Worm (Caenorhabditis elegans) whole organism, young adult: Measurements from ENCODE around the gene B0304.4.

Experiments used
- F10E7.11 ChIP-seq: sonication (generic microtip); optimal IDR thresholded peaks from 2 replicates; lab custom pipeline; 2017; ENCODE audit warnings: mild to moderate bottlenecking, missing genetic modification characterization, moderate library complexity, missing compliant biosample characterization
- F33H1.4 ChIP-seq: fragments of 200-800 bp; sonication (Bioruptor generic); IDR thresholded peaks from 2 replicates; pipeline ENCODE4 v1.3.6; 2022; ENCODE audit warnings: missing genetic modification reagents, missing genetic modification characterization, missing compliant biosample characterization
- F37B4.10 ChIP-seq: fragments of 200-800 bp; sonication (Bioruptor generic); IDR thresholded peaks from 2 replicates; pipeline ENCODE4 v1.3.6; 2022; ENCODE audit warnings: missing genetic modification characterization, missing compliant biosample characterization
- F39B2.1 ChIP-seq: fragments of 200-800 bp; sonication (Bioruptor generic); IDR thresholded peaks from 2 replicates; pipeline ENCODE4 v1.3.6; 2022; ENCODE audit warnings: missing genetic modification reagents, missing genetic modification characterization, missing compliant biosample characterization
- F49E8.2 ChIP-seq: sonication (generic microtip); optimal IDR thresholded peaks from 3 replicates; lab custom pipeline; 2017; ENCODE audit warnings: missing genetic modification characterization, mild to moderate bottlenecking, missing compliant biosample characterization, antibody characterized with exemption, moderate library complexity; ENCODE audit not compliant: insufficient read depth
- T26A5.8 ChIP-seq: sonication (generic microtip); optimal IDR thresholded peaks from 2 replicates; lab custom pipeline; 2016; ENCODE audit warnings: missing genetic modification characterization, missing compliant biosample characterization
- Y56A3A.18 ChIP-seq: fragments of 200-800 bp; sonication (Bioruptor generic); IDR thresholded peaks from 2 replicates; pipeline ENCODE4 v1.3.6; 2022; ENCODE audit warnings: missing genetic modification reagents, missing genetic modification characterization, missing compliant biosample characterization
- attf-6 ChIP-seq: fragments of 200-800 bp; sonication (Bioruptor generic); IDR thresholded peaks from 2 replicates; pipeline ENCODE4 v1.3.6; 2022; ENCODE audit warnings: missing genetic modification reagents, missing genetic modification characterization, missing compliant biosample characterization
- cebp-2 ChIP-seq: fragments of 200-800 bp; sonication (Bioruptor generic); IDR thresholded peaks from 2 replicates; pipeline ENCODE4 v1.3.6; 2022; ENCODE audit warnings: missing genetic modification characterization, missing compliant biosample characterization
- ceh-40 ChIP-seq: fragments of 200-800 bp; sonication (Bioruptor generic); IDR thresholded peaks from 2 replicates; pipeline ENCODE4 v1.3.6; 2022; ENCODE audit warnings: missing genetic modification characterization, missing compliant biosample characterization
- ceh-58 ChIP-seq: fragments of 200-800 bp; sonication (Bioruptor generic); IDR thresholded peaks from 2 replicates; pipeline ENCODE4 v1.3.6; 2022; ENCODE audit warnings: missing genetic modification characterization, missing compliant biosample characterization
- ceh-79 ChIP-seq: sonication (generic microtip); optimal IDR thresholded peaks from 2 replicates; lab custom pipeline; 2017; ENCODE audit warnings: mild to moderate bottlenecking, missing genetic modification characterization, missing compliant biosample characterization
- ceh-91 ChIP-seq: fragments of 200-800 bp; sonication (Bioruptor generic); IDR thresholded peaks from 2 replicates; pipeline ENCODE4 v1.3.6; 2022; ENCODE audit warnings: missing genetic modification reagents, missing genetic modification characterization, missing compliant biosample characterization
- dox-1 ChIP-seq: fragments of 200-800 bp; sonication (Bioruptor generic); IDR thresholded peaks from 2 replicates; pipeline ENCODE4 v1.3.6; 2022; ENCODE audit warnings: missing genetic modification reagents, missing genetic modification characterization, missing compliant biosample characterization
- dpl-1 ChIP-seq: fragments of 150-350 bp; optimal IDR thresholded peaks from 2 replicates; lab custom pipeline; 2014; ENCODE audit warnings: missing biosample characterization, missing genetic modification reagents, missing genetic modification characterization
- egl-44 ChIP-seq: fragments of 200-800 bp; sonication (Bioruptor generic); IDR thresholded peaks from 2 replicates; pipeline ENCODE4 v1.3.6; 2022; ENCODE audit warnings: missing genetic modification reagents, missing genetic modification characterization, missing compliant biosample characterization
- egrh-3 ChIP-seq: fragments of 200-800 bp; sonication (Bioruptor generic); IDR thresholded peaks from 2 replicates; pipeline ENCODE4 v1.3.6; 2022; ENCODE audit warnings: missing genetic modification reagents, missing genetic modification characterization, missing compliant biosample characterization
- him-1 ChIP-seq: sonication (generic microtip); optimal IDR thresholded peaks from 2 replicates; lab custom pipeline; 2016; ENCODE audit warnings: missing genotype, missing genetic modification reagents, missing genetic modification characterization, missing compliant biosample characterization
- lin-35 ChIP-seq, 3 experiments: fragments of 150-350 bp in 2 of 3; sonication (generic microtip) in 1 of 3; optimal IDR thresholded peaks; 2 replicates each; lab custom pipeline; 2014 to 2018; ENCODE audit warnings: missing biosample characterization in 3 of 3, missing genetic modification characterization in 3 of 3, missing genetic modification reagents in 3 of 3
- lsl-1 ChIP-seq: fragments of 200-800 bp; sonication (Bioruptor generic); optimal IDR thresholded peaks from 2 replicates; lab custom pipeline; 2018; ENCODE audit warnings: mild to moderate bottlenecking, missing genetic modification characterization, moderate library complexity, missing compliant biosample characterization
- madf-6 ChIP-seq: fragments of 200-800 bp; sonication (Bioruptor generic); IDR thresholded peaks from 2 replicates; pipeline ENCODE4 v1.3.6; 2022; ENCODE audit warnings: missing genetic modification reagents, missing genetic modification characterization, missing compliant biosample characterization
- madf-8 ChIP-seq: fragments of 200-800 bp; sonication (Bioruptor generic); conservative IDR thresholded peaks from 2 replicates; pipeline ENCODE4 v1.3.6; 2022; ENCODE audit warnings: missing genetic modification reagents, missing genetic modification characterization, missing compliant biosample characterization
- repo-1 ChIP-seq: sonication (generic microtip); optimal IDR thresholded peaks from 2 replicates; lab custom pipeline; 2017; ENCODE audit warnings: mild to moderate bottlenecking, missing genetic modification characterization, missing compliant biosample characterization
- sdz-38 ChIP-seq: sonication (generic microtip); optimal IDR thresholded peaks from 2 replicates; lab custom pipeline; 2016; ENCODE audit warnings: missing genotype, missing genetic modification characterization, missing compliant biosample characterization
- snpc-1.3 ChIP-seq: sonication (generic microtip); optimal IDR thresholded peaks from 2 replicates; lab custom pipeline; 2017; ENCODE audit warnings: missing genetic modification characterization, mild to moderate bottlenecking, missing compliant biosample characterization, antibody characterized with exemption, moderate library complexity, missing genotype, missing genetic modification reagents; ENCODE audit not compliant: insufficient read depth
- sptf-2 ChIP-seq: fragments of 200-800 bp; sonication (Bioruptor generic); optimal IDR thresholded peaks from 2 replicates; lab custom pipeline; 2018; ENCODE audit warnings: mild to moderate bottlenecking, missing genetic modification characterization, missing compliant biosample characterization
- tbx-9 ChIP-seq: sonication (generic microtip); optimal IDR thresholded peaks from 2 replicates; lab custom pipeline; 2016; ENCODE audit warnings: borderline replicate concordance, missing genetic modification characterization, inconsistent platforms, missing compliant biosample characterization
- xnd-1 ChIP-seq: sonication (generic microtip); optimal IDR thresholded peaks from 2 replicates; lab custom pipeline; 2016; ENCODE audit warnings: missing genotype, missing genetic modification reagents, missing genetic modification characterization, missing compliant biosample characterization
- zfh-2 ChIP-seq: fragments of 200-800 bp; sonication (Bioruptor generic); conservative IDR thresholded peaks from 2 replicates; pipeline ENCODE4 v1.3.6; 2022; ENCODE audit warnings: missing genetic modification reagents, missing genetic modification characterization, missing compliant biosample characterization
- ztf-18 ChIP-seq: sonication (generic microtip); optimal IDR thresholded peaks from 2 replicates; lab custom pipeline; 2016; ENCODE audit warnings: missing genotype, mild to moderate bottlenecking, missing genetic modification characterization, missing compliant biosample characterization
- ztf-25 ChIP-seq: fragments of 200-800 bp; sonication (Bioruptor generic); IDR thresholded peaks from 2 replicates; pipeline ENCODE4 v1.3.6; 2022; ENCODE audit warnings: missing genetic modification reagents, missing genetic modification characterization, missing compliant biosample characterization
- ztf-3 ChIP-seq: fragments of 200-800 bp; sonication (Bioruptor generic); optimal IDR thresholded peaks from 2 replicates; lab custom pipeline; 2018; ENCODE audit warnings: mild to moderate bottlenecking, missing genetic modification characterization, missing compliant biosample characterization

B0304.4 gene

DNA sequence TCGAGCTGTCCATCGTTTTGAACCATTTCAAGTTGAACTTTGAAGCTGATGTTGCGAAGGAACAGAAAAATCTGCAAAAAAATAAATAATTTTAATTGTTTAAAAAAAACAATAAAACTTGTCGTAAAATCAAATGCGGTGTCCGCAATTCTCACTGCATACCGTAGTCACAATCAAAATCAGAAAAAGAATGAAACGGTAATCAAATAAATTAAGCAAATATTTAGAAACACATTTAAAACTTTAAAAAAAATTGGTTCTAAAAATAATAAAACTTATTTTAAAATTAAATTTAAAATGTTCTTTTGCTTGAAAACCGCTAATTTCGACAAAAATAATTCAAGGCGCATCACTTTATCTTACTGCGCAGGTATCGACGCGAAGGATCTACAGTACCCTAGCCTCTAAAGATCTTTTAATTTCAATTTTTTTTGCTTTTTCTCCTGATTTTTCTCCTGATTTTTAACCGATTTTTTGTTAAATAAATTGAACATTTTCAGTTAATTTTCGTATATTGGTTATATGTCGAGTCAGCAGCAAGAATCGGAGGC is at the start of gene B0304.4, which contains the start of gene B0304.2:
TSS of gene B0304.4 (minus strand) at position 101 of the 551 bp plus-strand sequence.
TSS of gene B0304.2 (plus strand) at position 501 of the 551 bp plus-strand sequence.
- TF ChIP-seq F39B2.1 (GFP tag; lab: Robert Waterston, UW), result no peak
- TF ChIP-seq lsl-1 (GFP tag; lab: Kevin White, UChicago), result peak; percentile 86
- TF ChIP-seq, all 124 proteins: peak for 1

DNA sequence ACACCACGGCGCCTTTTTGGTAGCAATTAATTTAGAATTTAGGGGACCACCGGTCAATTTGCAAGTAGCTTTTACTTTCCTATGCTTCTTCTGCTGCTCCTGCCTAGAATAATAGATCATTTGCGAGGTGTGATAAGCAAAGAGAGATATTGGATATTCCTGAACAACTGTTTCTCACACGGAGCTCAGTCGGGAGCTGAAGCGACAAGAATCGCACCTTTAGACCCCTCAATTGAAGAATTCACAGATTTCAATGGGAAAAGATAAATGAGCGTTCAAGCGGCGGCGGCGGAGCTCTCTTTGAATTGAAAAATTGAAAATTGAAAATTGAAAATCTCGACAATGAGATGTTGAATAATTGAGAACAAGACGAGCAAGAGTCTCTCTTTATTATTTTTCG is 49.6 kb upstream of the B0304.4 start:
- no peak for TF ChIP-seq F10E7.11 (tag; lab: Kevin White, UChicago)
- no peak for TF ChIP-seq attf-6
- TF ChIP-seq ztf-18 (tag; lab: Kevin White, UChicago), result no peak
- TF ChIP-seq Y56A3A.18 (GFP tag; lab: Robert Waterston, UW), result no peak
- TF ChIP-seq ceh-40 (GFP tag; lab: Robert Waterston, UW), result no peak

DNA sequence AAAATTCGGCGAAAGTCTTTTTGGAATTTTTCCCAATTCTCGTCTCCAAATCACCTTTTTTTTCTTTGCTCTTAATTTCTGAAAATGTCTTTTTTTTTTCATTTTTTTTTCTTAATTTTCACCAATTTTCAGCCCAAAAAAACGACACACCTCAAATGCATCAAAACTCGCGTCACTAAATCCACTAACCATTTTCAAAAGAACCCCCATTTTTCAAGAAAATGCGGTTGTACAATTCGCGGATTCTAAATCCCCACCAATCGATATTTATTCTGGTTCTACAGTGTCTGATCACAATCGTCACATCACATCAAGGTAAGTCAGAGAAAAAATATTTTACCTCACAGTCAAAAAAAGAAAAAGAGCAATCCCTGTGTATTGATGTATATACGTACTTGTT is 48.8 kb upstream of the B0304.4 start, which contains the start of gene vab-1:
TSS of gene vab-1 (plus strand) at position 133 of the 400 bp plus-strand sequence.
- TF ChIP-seq tbx-9 (tag; lab: Kevin White, UChicago) (no peak), egl-44 (GFP tag; lab: Robert Waterston, UW) (no peak), sptf-2 (GFP tag; lab: Kevin White, UChicago) (no peak), sdz-38 (tag; lab: Kevin White, UChicago) (no peak), cebp-2 (GFP tag; lab: Robert Waterston, UW) (no peak), dox-1 (GFP tag; lab: Robert Waterston, UW) (no peak), T26A5.8 (tag; lab: Kevin White, UChicago) (no peak), dpl-1 (GFP tag; lab: Kevin White, UChicago) (no peak), ceh-79 (tag; lab: Kevin White, UChicago) (no peak), ceh-58 (GFP tag; lab: Robert Waterston, UW) (no peak), snpc-1.3 (no peak), ztf-3 (GFP tag; lab: Kevin White, UChicago) (no peak), repo-1 (tag; lab: Kevin White, UChicago) (no peak), ztf-25 (no peak), lin-35 (GFP tag; optimal IDR thresholded peaks at IDR 0.05; lab: Kevin White, UChicago) (no peak)

DNA sequence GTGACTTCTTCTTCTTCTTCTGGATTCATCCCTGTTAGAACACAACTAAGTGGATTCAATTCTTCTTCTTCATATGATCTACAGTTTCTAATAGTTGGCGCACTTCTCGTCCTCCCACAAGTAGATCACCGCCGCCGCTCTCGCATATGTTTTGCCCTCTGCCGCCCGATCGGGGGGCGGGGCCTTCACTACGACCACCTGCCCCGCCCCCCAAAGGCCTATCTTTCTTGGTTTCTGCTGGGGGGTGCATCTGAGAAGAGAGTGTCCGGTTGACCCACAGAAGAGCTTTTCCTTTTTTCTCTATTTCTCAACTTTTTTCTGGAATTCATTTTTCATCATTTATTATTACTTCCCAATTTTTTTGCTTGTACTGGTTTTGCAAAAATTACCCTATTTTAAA is 48.1 kb upstream of the B0304.4 start:
- TF ChIP-seq egrh-3 (GFP tag; lab: Robert Waterston, UW) (peak; percentile 65; the same call in 1 of the 2 replicates), ceh-79 (tag; lab: Kevin White, UChicago) (no peak), zfh-2 (GFP tag; lab: Robert Waterston, UW) (peak; percentile 79)
- TF ChIP-seq, all 124 proteins: peak for 2

DNA sequence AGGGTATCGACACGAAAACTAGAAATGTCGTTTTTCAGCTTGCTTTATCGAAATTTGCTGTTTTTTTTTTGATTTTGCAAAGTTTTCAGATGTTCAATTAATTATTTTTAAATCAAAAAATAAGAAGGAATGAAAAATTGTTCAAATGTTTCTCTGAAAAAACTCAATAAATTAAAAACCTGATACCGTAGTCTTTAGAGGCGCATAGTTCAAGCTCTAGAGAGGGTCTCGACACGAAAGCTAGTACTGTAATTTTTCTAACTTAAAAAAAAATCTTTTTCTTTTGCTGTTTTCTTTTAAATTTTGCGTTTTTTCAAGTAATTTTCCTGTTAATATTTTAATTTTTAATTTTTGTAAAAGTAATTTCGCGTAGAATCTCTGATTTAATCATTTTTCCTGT is 43.2 kb upstream of the B0304.4 start:
- TF ChIP-seq lsl-1 (GFP tag; lab: Kevin White, UChicago) (peak; percentile 97), madf-8 (GFP tag; lab: Robert Waterston, UW) (peak; percentile 62; the same call in 1 of the 2 replicates), xnd-1 (tag; lab: Kevin White, UChicago) (peak; percentile 87), madf-6 (GFP tag; lab: Robert Waterston, UW) (peak; percentile 90), F33H1.4 (GFP tag; lab: Robert Waterston, UW) (peak; percentile 90), him-1 (tag; lab: Kevin White, UChicago) (no peak), F37B4.10 (GFP tag; lab: Robert Waterston, UW) (no peak), ceh-91 (GFP tag; lab: Robert Waterston, UW) (0 out of 2 replicates have a peak, but pooled peaks have one; percentile 47), F49E8.2 (tag; lab: Kevin White, UChicago) (peak; percentile 7)
